Worm (Caenorhabditis elegans) whole organism, L4 larva: Measurements from ENCODE around the gene Y73B3A.8.
"Not testable (repeated sequence)": the region's sequence is repeated elsewhere in the genome, so short reads cannot be mapped to it uniquely, and the experiment has no call there.

Experiments used
- ceh-82 ChIP-seq: sonication (generic microtip); optimal IDR thresholded peaks from 2 replicates; lab custom pipeline; 2017; ENCODE audit warnings: missing biosample characterization, missing genetic modification characterization
- dpl-1 ChIP-seq: fragments of 150-350 bp; optimal IDR thresholded peaks from 2 replicates; lab custom pipeline; 2014; ENCODE audit warnings: missing biosample characterization, missing genetic modification reagents, missing genetic modification characterization
- lin-15B ChIP-seq: fragments of 150-350 bp; sonication (generic microtip); optimal IDR thresholded peaks from 3 replicates; lab custom pipeline; 2014; ENCODE audit warnings: missing biosample characterization, missing genetic modification characterization
- lin-39 ChIP-seq: fragments of 150-350 bp; optimal IDR thresholded peaks from 2 replicates; lab custom pipeline; 2014; ENCODE audit warnings: missing biosample characterization, missing genetic modification reagents, missing genetic modification characterization
- mdl-1 ChIP-seq, 2 experiments: fragments of 150-350 bp in 1 of 2; sonication (generic microtip) in 1 of 2; optimal IDR thresholded peaks; 2 replicates each; lab custom pipeline; 2014 to 2017; ENCODE audit warnings: missing biosample characterization in 2 of 2, missing genetic modification characterization in 2 of 2
- unc-130 ChIP-seq: sonication (generic microtip); optimal IDR thresholded peaks from 2 replicates; lab custom pipeline; 2016; ENCODE audit warnings: missing genetic modification reagents, missing genetic modification characterization, missing compliant biosample characterization
- ztf-11 ChIP-seq: fragments of 150-350 bp; optimal IDR thresholded peaks from 2 replicates; lab custom pipeline; 2014; ENCODE audit warnings: missing biosample characterization, missing genetic modification characterization

ce11 chrX:108929-109328 lies 32.1 kb downstream of the Y73B3A.8 start, which contains the start of gene elk-2:
- not testable (repeated sequence) for TF ChIP-seq unc-130 (GFP tag; lab: Kevin White, UChicago); ztf-11; dpl-1 (GFP tag; lab: Kevin White, UChicago); ceh-82; mdl-1 (tag; optimal IDR thresholded peaks at IDR 0.05; lab: Kevin White, UChicago); lin-15B; lin-39 (tag; lab: Kevin White, UChicago)
